Fruit fly (Drosophila melanogaster) whole organism, embryonic: Measurements from ENCODE around the gene CG10286.

Experiments
- CG10565 ChIP-seq: fragments of 200-800 bp; sonication (Bioruptor generic); optimal IDR thresholded peaks from 3 replicates; lab custom pipeline; 2016; ENCODE audit warnings: missing biosample characterization, mild to moderate bottlenecking, missing genetic modification characterization
- CG11247 ChIP-seq: fragments of 200-800 bp; sonication (Bioruptor generic); IDR thresholded peaks from 2 replicates; pipeline ENCODE4 v1.3.6; 2022; ENCODE audit warnings: missing biosample characterization, missing genetic modification characterization
- CG11560 ChIP-seq: fragments of 200-800 bp; sonication (Bioruptor generic); IDR thresholded peaks from 3 replicates; pipeline ENCODE4 v1.3.6; 2022; ENCODE audit warnings: missing biosample characterization, missing genetic modification characterization
- CG11723 ChIP-seq: fragments of 200-800 bp; sonication (Bioruptor generic); optimal IDR thresholded peaks from 2 replicates; lab custom pipeline; 2017; ENCODE audit warnings: missing biosample characterization, mild to moderate bottlenecking, missing genetic modification characterization
- CG14965 ChIP-seq: fragments of 200-800 bp; sonication (Bioruptor generic); optimal IDR thresholded peaks from 2 replicates; lab custom pipeline; 2016; ENCODE audit warnings: missing biosample characterization, missing genetic modification characterization, borderline replicate concordance
- CG1529 ChIP-seq: fragments of 200-800 bp; sonication (Bioruptor generic); optimal IDR thresholded peaks from 3 replicates; lab custom pipeline; 2018; ENCODE audit warnings: missing biosample characterization, missing genetic modification characterization
- CG1647 ChIP-seq: fragments of 200-800 bp; sonication (Bioruptor generic); optimal IDR thresholded peaks from 3 replicates; lab custom pipeline; 2016; ENCODE audit warnings: missing biosample characterization, missing genetic modification characterization
- CG2199 ChIP-seq: fragments of 200-800 bp; sonication (Bioruptor generic); IDR thresholded peaks from 3 replicates; pipeline ENCODE4 v1.3.6; 2022; ENCODE audit warnings: missing biosample characterization, missing genetic modification characterization
- CG43689 ChIP-seq: fragments of 200-800 bp; sonication (Bioruptor generic); IDR thresholded peaks from 2 replicates; pipeline ENCODE4 v1.3.6; 2022; ENCODE audit warnings: missing biosample characterization, missing genetic modification characterization
- CG6254 ChIP-seq: fragments of 200-800 bp; sonication (Bioruptor generic); optimal IDR thresholded peaks from 3 replicates; lab custom pipeline; 2017; ENCODE audit warnings: mild to moderate bottlenecking, missing biosample characterization, missing genetic modification reagents, missing genetic modification characterization
- CG7963 ChIP-seq: fragments of 200-800 bp; sonication (Bioruptor generic); IDR thresholded peaks from 3 replicates; pipeline ENCODE4 v1.3.6; 2022; ENCODE audit warnings: missing biosample characterization, missing genetic modification characterization; ENCODE audit not compliant: partially characterized antibody
- CG8089 ChIP-seq: fragments of 200-800 bp; sonication (Bioruptor generic); optimal IDR thresholded peaks from 3 replicates; lab custom pipeline; 2016; ENCODE audit warnings: missing biosample characterization, missing genetic modification characterization
- CG8478 ChIP-seq: fragments of >200 bp; optimal IDR thresholded peaks from 2 replicates; lab custom pipeline; 2018
- CG8944 ChIP-seq: fragments of 200-800 bp; sonication (Bioruptor generic); optimal IDR thresholded peaks from 3 replicates; lab custom pipeline; 2016; ENCODE audit warnings: missing biosample characterization, missing genetic modification characterization
- CHES-1-like ChIP-seq: fragments of 200-800 bp; sonication (Bioruptor generic); optimal IDR thresholded peaks from 2 replicates; lab custom pipeline; 2016; ENCODE audit warnings: missing biosample characterization, missing genetic modification characterization
- D19A ChIP-seq: fragments of 200-800 bp; optimal IDR thresholded peaks from 3 replicates; lab custom pipeline; 2019; ENCODE audit warnings: missing biosample characterization, mild to moderate bottlenecking, missing genetic modification characterization, moderate library complexity
- Fer1 ChIP-seq: fragments of 200-800 bp; sonication (Bioruptor generic); optimal IDR thresholded peaks from 2 replicates; lab custom pipeline; 2017; ENCODE audit warnings: missing biosample characterization, mild to moderate bottlenecking, missing genetic modification characterization
- Fer2 ChIP-seq: fragments of 200-800 bp; sonication (Bioruptor generic); optimal IDR thresholded peaks from 2 replicates; lab custom pipeline; 2018; ENCODE audit warnings: missing biosample characterization, mild to moderate bottlenecking, missing genetic modification characterization, moderate library complexity
- Gug ChIP-seq: fragments of 200-800 bp; sonication (Bioruptor generic); IDR thresholded peaks from 4 replicates; pipeline ENCODE4 v1.3.6; 2022; ENCODE audit warnings: missing biosample characterization, missing genetic modification characterization
- H15 ChIP-seq: fragments of 200-800 bp; sonication (Bioruptor generic); IDR thresholded peaks from 3 replicates; pipeline ENCODE4 v1.3.6; 2022; ENCODE audit warnings: missing biosample characterization, missing genetic modification characterization
- HLH54F ChIP-seq: fragments of 200-800 bp; sonication (Bioruptor generic); optimal IDR thresholded peaks from 3 replicates; lab custom pipeline; 2016; ENCODE audit warnings: missing biosample characterization, missing genetic modification characterization
- Hand ChIP-seq: fragments of 200-800 bp; sonication (Bioruptor generic); optimal IDR thresholded peaks from 2 replicates; lab custom pipeline; 2017; ENCODE audit warnings: mild to moderate bottlenecking, missing biosample characterization, missing genetic modification reagents, missing genetic modification characterization
- NC2β ChIP-seq: fragments of 200-800 bp; sonication (Bioruptor generic); optimal IDR thresholded peaks from 2 replicates; lab custom pipeline; 2016; ENCODE audit warnings: missing biosample characterization, missing genetic modification characterization
- NFAT ChIP-seq: fragments of 200-800 bp; sonication (Bioruptor generic); IDR thresholded peaks from 2 replicates; pipeline ENCODE4 v1.3.6; 2022; ENCODE audit warnings: missing biosample characterization, missing genetic modification characterization
- Nf-YC ChIP-seq: fragments of 200-800 bp; optimal IDR thresholded peaks from 3 replicates; lab custom pipeline; 2019; ENCODE audit warnings: missing biosample characterization, mild to moderate bottlenecking, missing genetic modification characterization, moderate library complexity
- Tbp ChIP-seq: fragments of >200 bp; optimal IDR thresholded peaks from 2 replicates; lab custom pipeline; 2018; ENCODE audit warnings: missing biosample characterization, missing genetic modification characterization
- abd-A ChIP-seq: fragments of 200-800 bp; sonication (Bioruptor generic); optimal IDR thresholded peaks from 3 replicates; lab custom pipeline; 2019; ENCODE audit warnings: missing biosample characterization, mild to moderate bottlenecking, missing genetic modification characterization, moderate library complexity
- ac ChIP-seq: fragments of 200-800 bp; sonication (Bioruptor generic); optimal IDR thresholded peaks from 3 replicates; lab custom pipeline; 2017; ENCODE audit warnings: missing biosample characterization, mild to moderate bottlenecking, missing genetic modification characterization
- ap ChIP-seq: fragments of 200-800 bp; sonication (Bioruptor generic); IDR thresholded peaks from 2 replicates; pipeline ENCODE4 v1.3.6; 2022; ENCODE audit warnings: missing biosample characterization, missing genetic modification characterization
- br ChIP-seq: fragments of >200 bp; optimal IDR thresholded peaks from 2 replicates; lab custom pipeline; 2017
- corto ChIP-seq: fragments of 200-800 bp; sonication (Bioruptor generic); optimal IDR thresholded peaks from 2 replicates; lab custom pipeline; 2016; ENCODE audit warnings: missing biosample characterization, mild to moderate bottlenecking, missing genetic modification characterization, moderate library complexity
- danr ChIP-seq: fragments of 200-800 bp; sonication (Bioruptor generic); IDR thresholded peaks from 2 replicates; pipeline ENCODE4 v1.3.6; 2022; ENCODE audit warnings: missing biosample characterization, missing genetic modification characterization
- dm ChIP-seq: fragments of 200-800 bp; sonication (Bioruptor generic); optimal IDR thresholded peaks from 3 replicates; lab custom pipeline; 2016; ENCODE audit warnings: missing biosample characterization, missing genetic modification characterization
- ems ChIP-seq: fragments of 200-800 bp; sonication (Bioruptor generic); optimal IDR thresholded peaks from 3 replicates; lab custom pipeline; 2016; ENCODE audit warnings: missing biosample characterization, missing genetic modification characterization
- h ChIP-seq: fragments of >200 bp; optimal IDR thresholded peaks from 2 replicates; lab custom pipeline; 2017
- her ChIP-seq: fragments of 200-800 bp; sonication (Bioruptor generic); optimal IDR thresholded peaks from 2 replicates; lab custom pipeline; 2016; ENCODE audit warnings: missing biosample characterization, missing genetic modification characterization
- ind ChIP-seq: fragments of 200-800 bp; sonication (Bioruptor generic); optimal IDR thresholded peaks from 3 replicates; lab custom pipeline; 2016; ENCODE audit warnings: missing biosample characterization, missing genetic modification characterization
- inv ChIP-seq: fragments of 200-800 bp; sonication (Bioruptor generic); IDR thresholded peaks from 2 replicates; pipeline ENCODE4 v1.3.6; 2022; ENCODE audit warnings: missing biosample characterization, missing genetic modification characterization; ENCODE audit not compliant: partially characterized antibody
- lbe ChIP-seq: fragments of 200-800 bp; sonication (Bioruptor generic); optimal IDR thresholded peaks from 2 replicates; lab custom pipeline; 2016; ENCODE audit warnings: missing biosample characterization, mild to moderate bottlenecking, missing genetic modification characterization
- p53 ChIP-seq: fragments of 200-800 bp; sonication (Bioruptor generic); optimal IDR thresholded peaks from 2 replicates; lab custom pipeline; 2016; ENCODE audit warnings: missing biosample characterization, missing genetic modification characterization
- pros ChIP-seq: fragments of 200-800 bp; sonication (Bioruptor generic); optimal IDR thresholded peaks from 3 replicates; lab custom pipeline; 2019; ENCODE audit warnings: missing biosample characterization, mild to moderate bottlenecking, missing genetic modification characterization, moderate library complexity
- ranshi ChIP-seq: fragments of 200-800 bp; sonication (Bioruptor generic); IDR thresholded peaks from 2 replicates; pipeline ENCODE4 v1.3.6; 2022; ENCODE audit warnings: missing biosample characterization, missing genetic modification characterization
- ro ChIP-seq: fragments of 200-800 bp; sonication (Bioruptor generic); IDR thresholded peaks from 2 replicates; pipeline ENCODE4 v1.3.6; 2022; ENCODE audit warnings: missing biosample characterization, missing genetic modification characterization
- slbo ChIP-seq: fragments of 200-800 bp; sonication (Bioruptor generic); IDR thresholded peaks from 2 replicates; pipeline ENCODE4 v1.3.6; 2022; ENCODE audit warnings: missing biosample characterization, missing genetic modification characterization
- sob ChIP-seq: fragments of 200-800 bp; sonication (Bioruptor generic); IDR thresholded peaks from 2 replicates; pipeline ENCODE4 v1.3.6; 2022; ENCODE audit warnings: missing biosample characterization, missing genetic modification characterization
- sr ChIP-seq: fragments of 200-800 bp; sonication (Bioruptor generic); IDR thresholded peaks from 3 replicates; pipeline ENCODE4 v1.3.6; 2022; ENCODE audit warnings: missing biosample characterization, missing genetic modification characterization
- tio ChIP-seq: fragments of 200-800 bp; sonication (Bioruptor generic); optimal IDR thresholded peaks from 2 replicates; lab custom pipeline; 2017; ENCODE audit warnings: missing biosample characterization, missing genetic modification characterization, inconsistent platforms
- trem ChIP-seq: fragments of 200-800 bp; optimal IDR thresholded peaks from 3 replicates; lab custom pipeline; 2019; ENCODE audit warnings: missing biosample characterization, mild to moderate bottlenecking, missing genetic modification characterization, moderate library complexity
- twi ChIP-seq: fragments of 200-800 bp; optimal IDR thresholded peaks from 2 replicates; lab custom pipeline; 2019; ENCODE audit warnings: missing biosample characterization, mild to moderate bottlenecking, missing genetic modification characterization, moderate library complexity
- usp ChIP-seq: fragments of >200 bp; optimal IDR thresholded peaks from 2 replicates; lab custom pipeline; 2017; ENCODE audit warnings: missing biosample characterization, missing genetic modification characterization
- vfl ChIP-seq: fragments of 200-800 bp; sonication (Bioruptor generic); optimal IDR thresholded peaks from 2 replicates; lab custom pipeline; 2016; ENCODE audit warnings: missing biosample characterization, missing genetic modification characterization

CG10286 gene

dm6 chr3R:6410412-6411225 lies 41.9 kb downstream of the CG10286 start (continued):
- TF ChIP-seq H15 (GFP tag; lab: Robert Waterston, UW) (peak; percentile 45; the same call in 2 of the 3 replicates), HLH54F (GFP tag; lab: Kevin White, UChicago) (peak; percentile 81), CG14965 (GFP tag; lab: Kevin White, UChicago) (no peak), dm (GFP tag; lab: Kevin White, UChicago) (peak; percentile 57), corto (GFP tag; lab: Kevin White, UChicago) (no peak), Hand (peak; percentile 88), CG11560 (tag; lab: Robert Waterston, UW) (peak; percentile 60; the same call in 1 of the 3 replicates), CG7963 (GFP tag; lab: Robert Waterston, UW) (no peak), CG43689 (GFP tag; lab: Robert Waterston, UW) (no peak), vfl (peak; percentile 65), CG1647 (GFP tag; lab: Kevin White, UChicago) (peak; percentile 74), NFAT (GFP tag; lab: Robert Waterston, UW) (no peak), h (lab: Kevin White, UChicago) (no peak), ro (peak; percentile 17; the same call in 1 of the 2 replicates), D19A (tag; lab: Kevin White, UChicago) (peak; percentile 88), Nf-YC (tag; lab: Kevin White, UChicago) (peak; percentile 79), inv (GFP tag; lab: Robert Waterston, UW) (no peak), CG11247 (GFP tag; lab: Robert Waterston, UW) (peak; percentile 48), CG10565 (peak; percentile 10), trem (peak; percentile 72), sob (GFP tag; lab: Robert Waterston, UW) (peak; percentile 69; the same call in 1 of the 2 replicates), lbe (peak; percentile 27), usp (GFP tag; lab: Kevin White, UChicago) (no peak), ind (GFP tag; lab: Kevin White, UChicago) (peak; percentile 86), tio (GFP tag; lab: Kevin White, UChicago) (peak; percentile 91), CG8944 (GFP tag; lab: Kevin White, UChicago) (peak; percentile 49), CG1529 (GFP tag; lab: Kevin White, UChicago) (peak; percentile 84), ap (GFP tag; lab: Robert Waterston, UW) (peak; percentile 51), CG6254 (GFP tag; lab: Kevin White, UChicago) (peak; percentile 71), ranshi (GFP tag; lab: Robert Waterston, UW) (peak; percentile 68; the same call in 1 of the 2 replicates), CG2199 (GFP tag; lab: Robert Waterston, UW) (0 out of 3 replicates have a peak, but pooled peaks have one; percentile 48), her (GFP tag; lab: Kevin White, UChicago) (peak; percentile 63), twi (tag; lab: Kevin White, UChicago) (peak; percentile 79), CG11723 (GFP tag; lab: Kevin White, UChicago) (peak; percentile 79), CG8478 (lab: Kevin White, UChicago) (no peak), sr (GFP tag; lab: Robert Waterston, UW) (no peak), ems (GFP tag; lab: Kevin White, UChicago) (peak; percentile 78), Tbp (no peak), CHES-1-like (peak; percentile 77), slbo (GFP tag; lab: Robert Waterston, UW) (peak; percentile 75), p53 (peak; percentile 61), CG8089 (GFP tag; lab: Kevin White, UChicago) (peak; percentile 40), Fer2 (peak; percentile 43), abd-A (tag; lab: Kevin White, UChicago) (peak; percentile 89), danr (GFP tag; lab: Robert Waterston, UW) (peak; percentile 18; the same call in 1 of the 2 replicates), ac (GFP tag; lab: Kevin White, UChicago) (peak; percentile 3), pros (GFP tag; lab: Kevin White, UChicago) (peak; percentile 60), NC2β (GFP tag; lab: Kevin White, UChicago) (peak; percentile 65), Gug (GFP tag; lab: Robert Waterston, UW) (no peak; the same call in 2 of the 4 replicates), Fer1 (peak; percentile 89), br (no peak)
